Fruit fly (Drosophila melanogaster) whole organism, adult: ENCODE results near the gene toc.

Source experiments
- CG11617 ChIP-seq: fragments of 200-800 bp; sonication (Bioruptor generic); optimal IDR thresholded peaks from 2 replicates; lab custom pipeline; 2017; ENCODE audit warnings: mild to moderate bottlenecking, missing biosample characterization, missing genetic modification reagents, missing genetic modification characterization
- CG12768 ChIP-seq: fragments of 200-800 bp; sonication (Bioruptor generic); optimal IDR thresholded peaks from 2 replicates; lab custom pipeline; 2017; ENCODE audit warnings: missing biosample characterization, missing genetic modification characterization, mild to moderate bottlenecking, moderate library complexity, missing genetic modification reagents
- CG14711 ChIP-seq: fragments of 200-800 bp; sonication (Bioruptor generic); optimal IDR thresholded peaks from 2 replicates; lab custom pipeline; 2018; ENCODE audit warnings: missing biosample characterization, mild to moderate bottlenecking, missing genetic modification characterization, moderate library complexity
- CG1620 ChIP-seq: fragments of 200-800 bp; sonication (Bioruptor generic); optimal IDR thresholded peaks from 2 replicates; lab custom pipeline; 2016; ENCODE audit warnings: missing biosample characterization, missing genetic modification characterization
- CG33017 ChIP-seq: fragments of 200-800 bp; sonication (Bioruptor generic); optimal IDR thresholded peaks from 2 replicates; lab custom pipeline; 2018; ENCODE audit warnings: missing biosample characterization, mild to moderate bottlenecking, missing genetic modification characterization, moderate library complexity
- CG5204 ChIP-seq: fragments of 200-800 bp; sonication (Bioruptor generic); optimal IDR thresholded peaks from 2 replicates; lab custom pipeline; 2016; ENCODE audit warnings: missing biosample characterization, missing genetic modification characterization
- CG7045 ChIP-seq: fragments of 200-800 bp; sonication (Bioruptor generic); optimal IDR thresholded peaks from 2 replicates; lab custom pipeline; 2017; ENCODE audit warnings: missing biosample characterization, mild to moderate bottlenecking, missing genetic modification characterization
- CG7101 ChIP-seq: fragments of 200-800 bp; sonication (Bioruptor generic); optimal IDR thresholded peaks from 2 replicates; lab custom pipeline; 2018; ENCODE audit warnings: missing biosample characterization, mild to moderate bottlenecking, missing genetic modification characterization, moderate library complexity
- Clk ChIP-seq: fragments of 200-800 bp; sonication (Bioruptor generic); optimal IDR thresholded peaks from 2 replicates; lab custom pipeline; 2017; ENCODE audit warnings: missing biosample characterization, missing genetic modification characterization
- Crg-1 ChIP-seq: fragments of 200-800 bp; sonication (Bioruptor generic); optimal IDR thresholded peaks from 2 replicates; lab custom pipeline; 2016; ENCODE audit warnings: missing biosample characterization, missing genetic modification characterization
- Hr96 ChIP-seq: fragments of 200-800 bp; sonication (Bioruptor generic); optimal IDR thresholded peaks from 2 replicates; lab custom pipeline; 2016; ENCODE audit warnings: missing biosample characterization, missing genetic modification characterization
- Mnt ChIP-seq: fragments of 200-800 bp; sonication (Bioruptor generic); optimal IDR thresholded peaks from 2 replicates; lab custom pipeline; 2016; ENCODE audit warnings: missing biosample characterization, mild to moderate bottlenecking, missing genetic modification characterization
- bab1 ChIP-seq: fragments of 200-800 bp; sonication (Bioruptor generic); optimal IDR thresholded peaks from 3 replicates; lab custom pipeline; 2019; ENCODE audit warnings: missing biosample characterization, mild to moderate bottlenecking, missing genetic modification characterization, moderate library complexity
- cic ChIP-seq: fragments of 200-800 bp; sonication (Bioruptor generic); optimal IDR thresholded peaks from 2 replicates; lab custom pipeline; 2017; ENCODE audit warnings: missing biosample characterization, mild to moderate bottlenecking, missing genetic modification characterization, moderate library complexity
- cnc ChIP-seq, 2 experiments: fragments of >200 bp; optimal IDR thresholded peaks; 2 replicates each; lab custom pipeline; 2017
- kay ChIP-seq: fragments of 200-800 bp; sonication (Bioruptor generic); peaks from one replicate; lab custom pipeline; 2016; ENCODE audit warnings: missing biosample characterization, missing genetic modification characterization, borderline replicate concordance
- ovo ChIP-seq: fragments of 200-800 bp; sonication (Bioruptor generic); optimal IDR thresholded peaks from 2 replicates; lab custom pipeline; 2016; ENCODE audit warnings: missing biosample characterization, missing genetic modification characterization
- pad ChIP-seq: fragments of 200-800 bp; sonication (Bioruptor generic); optimal IDR thresholded peaks from 3 replicates; lab custom pipeline; 2017; ENCODE audit warnings: missing biosample characterization, missing genetic modification characterization, mild to moderate bottlenecking, moderate library complexity, missing genetic modification reagents
- tj ChIP-seq: fragments of 200-800 bp; sonication (Bioruptor generic); optimal IDR thresholded peaks from 3 replicates; lab custom pipeline; 2017; ENCODE audit warnings: missing biosample characterization, mild to moderate bottlenecking, missing genetic modification characterization, moderate library complexity
- toe ChIP-seq: fragments of 200-800 bp; sonication (Bioruptor generic); optimal IDR thresholded peaks from 2 replicates; lab custom pipeline; 2016; ENCODE audit warnings: missing biosample characterization, missing genetic modification characterization

The toc gene

dm6 chr2L:3144709-3145108, at the start of gene toc:
TSS of gene toc (minus strand) at chr2L:3144786.
- peak; percentile 20 for TF ChIP-seq cic (GFP tag; lab: Kevin White, UChicago)
- TF ChIP-seq bab1 (GFP tag; lab: Kevin White, UChicago): peak; percentile 39
- no peak for TF ChIP-seq toe

dm6 chr2L:3188875-3189274, 44.3 kb upstream of the toc start:
- no peak for TF ChIP-seq ovo (GFP tag; lab: Kevin White, UChicago)
- TF ChIP-seq CG5204: no peak
- TF ChIP-seq tj (GFP tag; lab: Kevin White, UChicago): no peak
- no peak for TF ChIP-seq cnc (optimal IDR thresholded peaks at IDR 0.05; lab: Kevin White, UChicago)
- TF ChIP-seq CG11617 (GFP tag; lab: Kevin White, UChicago): no peak
- no peak for TF ChIP-seq cic (GFP tag; lab: Kevin White, UChicago)
- no peak for TF ChIP-seq Crg-1 (GFP tag; lab: Kevin White, UChicago)
- no peak for TF ChIP-seq bab1 (GFP tag; lab: Kevin White, UChicago)

- TF ChIP-seq cnc (optimal IDR thresholded peaks at IDR 0.05; lab: Kevin White, UChicago) (no peak), kay (GFP tag; lab: Kevin White, UChicago) (no peak), CG11617 (GFP tag; lab: Kevin White, UChicago) (no peak), CG7045 (no peak), tj (GFP tag; lab: Kevin White, UChicago) (no peak), cic (GFP tag; lab: Kevin White, UChicago) (no peak), toe (no peak), pad (GFP tag; lab: Kevin White, UChicago) (no peak), CG7101 (tag; lab: Kevin White, UChicago) (no peak), bab1 (GFP tag; lab: Kevin White, UChicago) (no peak), CG12768 (GFP tag; lab: Kevin White, UChicago) (no peak), CG5204 (no peak), CG1620 (no peak), Mnt (GFP tag; lab: Kevin White, UChicago) (no peak), Crg-1 (GFP tag; lab: Kevin White, UChicago) (no peak), CG33017 (tag; lab: Kevin White, UChicago) (no peak), Clk (GFP tag; lab: Kevin White, UChicago) (no peak), CG14711 (tag; lab: Kevin White, UChicago) (no peak)
Measured at dm6 chr2L:3183205-3183604, 38.6 kb upstream of the toc start.

- TF ChIP-seq tj (GFP tag; lab: Kevin White, UChicago): no peak
- TF ChIP-seq CG14711 (tag; lab: Kevin White, UChicago): no peak
- no peak for TF ChIP-seq toe
- TF ChIP-seq CG7045: no peak
- no peak for TF ChIP-seq Clk (GFP tag; lab: Kevin White, UChicago)
- TF ChIP-seq bab1 (GFP tag; lab: Kevin White, UChicago): no peak
- no peak for TF ChIP-seq Mnt (GFP tag; lab: Kevin White, UChicago)
- no peak for TF ChIP-seq kay (GFP tag; lab: Kevin White, UChicago)
- no peak for TF ChIP-seq Crg-1 (GFP tag; lab: Kevin White, UChicago)
- no peak for TF ChIP-seq pad (GFP tag; lab: Kevin White, UChicago)
- TF ChIP-seq cic (GFP tag; lab: Kevin White, UChicago): no peak
- no peak for TF ChIP-seq Hr96 (GFP tag; lab: Kevin White, UChicago)
- no peak for TF ChIP-seq CG1620
Measured at dm6 chr2L:3179654-3180053, 35.1 kb upstream of the toc start.

DNA sequence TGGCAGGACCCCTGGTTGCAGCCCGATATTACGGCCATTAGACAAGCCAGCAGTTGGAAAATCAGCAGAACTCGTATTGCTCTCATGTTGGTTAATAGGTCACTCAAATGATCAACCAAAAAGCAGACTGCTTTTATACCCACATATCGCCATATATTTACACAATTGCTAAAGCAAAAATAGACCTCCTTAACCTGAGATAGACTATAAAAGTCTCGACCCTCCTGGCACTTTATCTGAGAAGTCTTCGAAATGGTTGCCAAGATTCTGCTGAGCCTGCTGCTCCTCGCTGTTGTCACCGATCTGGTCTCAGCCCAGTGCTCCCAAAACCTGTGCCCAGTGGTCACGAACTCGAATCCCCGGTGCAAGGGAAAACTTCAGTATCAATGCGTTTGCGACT, 29.2 kb upstream of the toc start, which contains the start of the genes CG31698 and CG15404:
CG31698 (minus strand) TSS at position 101 of the 400 bp plus-strand sequence.
CG15404 (plus strand) TSS at position 233 of the 400 bp plus-strand sequence.
- no peak for TF ChIP-seq CG1620
- no peak for TF ChIP-seq ovo (GFP tag; lab: Kevin White, UChicago)
- no peak for TF ChIP-seq Crg-1 (GFP tag; lab: Kevin White, UChicago)
- no peak for TF ChIP-seq Hr96 (GFP tag; lab: Kevin White, UChicago)
- TF ChIP-seq Mnt (GFP tag; lab: Kevin White, UChicago): no peak
- no peak for TF ChIP-seq CG5204
- no peak for TF ChIP-seq cnc (optimal IDR thresholded peaks at IDR 0.05; lab: Kevin White, UChicago)
- TF ChIP-seq CG11617 (GFP tag; lab: Kevin White, UChicago): no peak
- no peak for TF ChIP-seq CG7045
- no peak for TF ChIP-seq bab1 (GFP tag; lab: Kevin White, UChicago)
- TF ChIP-seq Clk (GFP tag; lab: Kevin White, UChicago): no peak
- no peak for TF ChIP-seq cic (GFP tag; lab: Kevin White, UChicago)
- no peak for TF ChIP-seq CG12768 (GFP tag; lab: Kevin White, UChicago)
- TF ChIP-seq CG33017 (tag; lab: Kevin White, UChicago): no peak
- no peak for TF ChIP-seq CG7101 (tag; lab: Kevin White, UChicago)
- TF ChIP-seq tj (GFP tag; lab: Kevin White, UChicago): no peak
- no peak for TF ChIP-seq kay (GFP tag; lab: Kevin White, UChicago)
- TF ChIP-seq toe: no peak
- no peak for TF ChIP-seq CG14711 (tag; lab: Kevin White, UChicago)

- TF ChIP-seq Mnt (GFP tag; lab: Kevin White, UChicago) (peak; percentile 14), tj (GFP tag; lab: Kevin White, UChicago) (no peak), CG14711 (tag; lab: Kevin White, UChicago) (peak; percentile 28), Clk (GFP tag; lab: Kevin White, UChicago) (no peak), kay (GFP tag; lab: Kevin White, UChicago) (peak; percentile 81), CG12768 (GFP tag; lab: Kevin White, UChicago) (peak; percentile 50), CG5204 (no peak), cnc (optimal IDR thresholded peaks at IDR 0.05; lab: Kevin White, UChicago) (no peak), ovo (GFP tag; lab: Kevin White, UChicago) (no peak), CG11617 (GFP tag; lab: Kevin White, UChicago) (no peak), toe (no peak), Hr96 (GFP tag; lab: Kevin White, UChicago) (no peak), CG7045 (peak; percentile 28), pad (GFP tag; lab: Kevin White, UChicago) (peak; percentile 76), CG1620 (no peak), Crg-1 (GFP tag; lab: Kevin White, UChicago) (no peak), bab1 (GFP tag; lab: Kevin White, UChicago) (peak; percentile 72), cic (GFP tag; lab: Kevin White, UChicago) (peak; percentile 56), CG7101 (tag; lab: Kevin White, UChicago) (peak; percentile 50), CG33017 (tag; lab: Kevin White, UChicago) (peak; percentile 46)
Measured at dm6 chr2L:3172745-3173271, 28.2 kb upstream of the toc start.
